Fruit fly (Drosophila melanogaster) Kc167 (cell line): Measurements from ENCODE around the gene CG15014.

ENCODE experiments used
- Myc ChIP-seq: fragments of >200 bp; optimal IDR thresholded peaks from 2 replicates; lab custom pipeline; 2017; ENCODE audit warnings: missing external identifiers
- Sin3A ChIP-seq: fragments of >200 bp; optimal IDR thresholded peaks from 2 replicates; lab custom pipeline; 2018; ENCODE audit warnings: missing external identifiers
- h ChIP-seq: fragments of >200 bp; optimal IDR thresholded peaks from 3 replicates; lab custom pipeline; 2018; ENCODE audit warnings: missing external identifiers
- insv ChIP-seq: fragments of >200 bp; optimal IDR thresholded peaks from 3 replicates; lab custom pipeline; 2018; ENCODE audit warnings: missing external identifiers
- psq ChIP-seq: fragments of >200 bp; optimal IDR thresholded peaks from 2 replicates; lab custom pipeline; 2017; ENCODE audit warnings: missing external identifiers
- ttk ChIP-seq: sonication (Bioruptor generic); optimal IDR thresholded peaks from 2 replicates; lab custom pipeline; 2017; ENCODE audit warnings: missing external identifiers

CG15014 gene

dm6 chr3L:4292120-4292697 lies 29.9 kb downstream of the CG15014 start, which contains the start of the genes CG15012 and Fdx2:
CG15012 (minus strand) TSS chr3L:4292246.
Fdx2 (plus strand) TSS chr3L:4292482.
- TF ChIP-seq psq (lab: Kevin White, UChicago) (no peak), Sin3A (lab: Kevin White, UChicago) (no peak), h (lab: Kevin White, UChicago) (no peak), ttk (lab: Kevin White, UChicago) (no peak), insv (lab: Kevin White, UChicago) (no peak), Myc (no peak)

- TF ChIP-seq Sin3A (lab: Kevin White, UChicago) (no peak), insv (lab: Kevin White, UChicago) (no peak), Myc (no peak), h (lab: Kevin White, UChicago) (no peak), psq (lab: Kevin White, UChicago) (no peak), ttk (lab: Kevin White, UChicago) (no peak)
Measured at dm6 chr3L:4288591-4289056, 33.4 kb downstream of the CG15014 start, which contains the start of gene Hexo1. Hexo1 (plus strand) TSS chr3L:4288641.

dm6 chr3L:4286784-4287183 lies 35.3 kb downstream of the CG15014 start, which contains the start of gene TfIIEbeta:
TfIIEbeta (plus strand) TSS chr3L:4287038.
- TF ChIP-seq psq (lab: Kevin White, UChicago) (no peak), Myc (no peak), Sin3A (lab: Kevin White, UChicago) (no peak), ttk (lab: Kevin White, UChicago) (no peak), insv (lab: Kevin White, UChicago) (no peak), h (lab: Kevin White, UChicago) (no peak)

dm6 chr3L:4283428-4284089 lies 38.5 kb downstream of the CG15014 start, which contains the start of the genes srw and CG1316:
srw (minus strand) TSS chr3L:4283478.
CG1316 (plus strand) TSS chr3L:4283851.
- TF ChIP-seq Myc (no peak), h (lab: Kevin White, UChicago) (no peak), Sin3A (lab: Kevin White, UChicago) (no peak), insv (lab: Kevin White, UChicago) (no peak), psq (lab: Kevin White, UChicago) (no peak), ttk (lab: Kevin White, UChicago) (no peak)

dm6 chr3L:4282627-4283026 lies 39.4 kb downstream of the CG15014 start, which contains the start of gene CG11583:
CG11583 (minus strand) TSS chr3L:4282817.
- TF ChIP-seq insv (lab: Kevin White, UChicago) (no peak), h (lab: Kevin White, UChicago) (no peak), Myc (no peak), psq (lab: Kevin White, UChicago) (no peak), Sin3A (lab: Kevin White, UChicago) (no peak), ttk (lab: Kevin White, UChicago) (no peak)

dm6 chr3L:4277796-4278195 lies 44.3 kb downstream of the CG15014 start, which contains the start of gene Ctl1:
Ctl1 (plus strand) TSS chr3L:4277962.
- TF ChIP-seq ttk (lab: Kevin White, UChicago): no peak
- TF ChIP-seq psq (lab: Kevin White, UChicago): no peak
- TF ChIP-seq h (lab: Kevin White, UChicago): no peak
- TF ChIP-seq insv (lab: Kevin White, UChicago): no peak
- TF ChIP-seq Sin3A (lab: Kevin White, UChicago): no peak
- TF ChIP-seq Myc: no peak

- TF ChIP-seq Sin3A (lab: Kevin White, UChicago) (no peak), insv (lab: Kevin White, UChicago) (no peak), Myc (no peak), h (lab: Kevin White, UChicago) (no peak), ttk (lab: Kevin White, UChicago) (no peak), psq (lab: Kevin White, UChicago) (no peak)
Measured at dm6 chr3L:4272167-4272773, 49.8 kb downstream of the CG15014 start.
